Worm (Caenorhabditis elegans) whole organism, early embryonic: ENCODE results near the gene twk-45.
"Not testable (repeated sequence)": the region's sequence is repeated elsewhere in the genome, so short reads cannot be mapped to it uniquely, and the experiment has no call there.

Source experiments
- F13C5.2 ChIP-seq: sonication (generic microtip); optimal IDR thresholded peaks from 2 replicates; lab custom pipeline; 2017; ENCODE audit warnings: mild to moderate bottlenecking, missing genetic modification characterization, inconsistent platforms, missing compliant biosample characterization
- aly-1 ChIP-seq: sonication (generic microtip); optimal IDR thresholded peaks from 2 replicates; lab custom pipeline; 2016; ENCODE audit warnings: missing genetic modification characterization, missing compliant biosample characterization
- ama-1 ChIP-seq: fragments of 150-350 bp; optimal IDR thresholded peaks from 2 replicates; lab custom pipeline; 2014
- ceh-13 ChIP-seq: fragments of 200-800 bp; sonication (Bioruptor generic); optimal IDR thresholded peaks from 2 replicates; lab custom pipeline; 2018; ENCODE audit warnings: mild to moderate bottlenecking, missing genetic modification characterization, missing compliant biosample characterization
- ceh-36 ChIP-seq: sonication (generic microtip); optimal IDR thresholded peaks from 2 replicates; lab custom pipeline; 2016; ENCODE audit warnings: missing genetic modification characterization, inconsistent platforms, missing compliant biosample characterization
- ets-7 ChIP-seq: sonication (generic microtip); optimal IDR thresholded peaks from 2 replicates; lab custom pipeline; 2016; ENCODE audit warnings: missing genotype, missing genetic modification characterization, missing compliant biosample characterization
- hmbx-1 ChIP-seq: sonication (generic microtip); optimal IDR thresholded peaks from 2 replicates; lab custom pipeline; 2016; ENCODE audit warnings: mild to moderate bottlenecking, missing genetic modification characterization, missing compliant biosample characterization
- hmg-4 ChIP-seq: fragments of 200-800 bp; sonication (Bioruptor generic); optimal IDR thresholded peaks from 2 replicates; lab custom pipeline; 2018; ENCODE audit warnings: mild to moderate bottlenecking, missing genetic modification characterization, missing compliant biosample characterization
- hnd-1 ChIP-seq: sonication (generic microtip); optimal IDR thresholded peaks from 2 replicates; lab custom pipeline; 2016; ENCODE audit warnings: missing genetic modification characterization, missing compliant biosample characterization
- pes-1 ChIP-seq: fragments of 200-800 bp; sonication (Bioruptor generic); IDR thresholded peaks from 2 replicates; pipeline ENCODE4 v1.3.6; 2022; ENCODE audit warnings: missing genetic modification reagents, missing genetic modification characterization, missing compliant biosample characterization
- sea-1 ChIP-seq: fragments of 200-800 bp; sonication (Bioruptor generic); conservative IDR thresholded peaks from 2 replicates; pipeline ENCODE4 v1.3.6; 2022; ENCODE audit warnings: missing genetic modification characterization, missing compliant biosample characterization
- tbx-11 ChIP-seq: fragments of 200-800 bp; sonication (Bioruptor generic); IDR thresholded peaks from 2 replicates; pipeline ENCODE4 v1.3.6; 2022; ENCODE audit warnings: missing genetic modification characterization, missing compliant biosample characterization
- tbx-37 ChIP-seq: fragments of 200-800 bp; sonication (Bioruptor generic); conservative IDR thresholded peaks from 2 replicates; pipeline ENCODE4 v1.3.6; 2022; ENCODE audit warnings: missing genetic modification reagents, missing genetic modification characterization, missing compliant biosample characterization
- tra-4 ChIP-seq: sonication (generic microtip); optimal IDR thresholded peaks from 2 replicates; lab custom pipeline; 2017; ENCODE audit warnings: missing genetic modification characterization, missing compliant biosample characterization

- not testable (repeated sequence) for TF ChIP-seq aly-1; ets-7; pes-1 (GFP tag; lab: Robert Waterston, UW); ama-1; hmbx-1 (tag; lab: Kevin White, UChicago); sea-1 (GFP tag; lab: Robert Waterston, UW); F13C5.2 (tag; lab: Kevin White, UChicago); tra-4 (tag; lab: Kevin White, UChicago); hnd-1 (tag; lab: Kevin White, UChicago); hmg-4 (GFP tag; lab: Kevin White, UChicago); ceh-36; tbx-37; ceh-13 (GFP tag; lab: Kevin White, UChicago); tbx-11
Observed at ce11 chrIII:2846747-2847146, 45.0 kb upstream of the twk-45 start, which contains the start of gene H34I24.1.
